Worm (Caenorhabditis elegans): ENCODE measurements around the gene rga-1.

DNA sequence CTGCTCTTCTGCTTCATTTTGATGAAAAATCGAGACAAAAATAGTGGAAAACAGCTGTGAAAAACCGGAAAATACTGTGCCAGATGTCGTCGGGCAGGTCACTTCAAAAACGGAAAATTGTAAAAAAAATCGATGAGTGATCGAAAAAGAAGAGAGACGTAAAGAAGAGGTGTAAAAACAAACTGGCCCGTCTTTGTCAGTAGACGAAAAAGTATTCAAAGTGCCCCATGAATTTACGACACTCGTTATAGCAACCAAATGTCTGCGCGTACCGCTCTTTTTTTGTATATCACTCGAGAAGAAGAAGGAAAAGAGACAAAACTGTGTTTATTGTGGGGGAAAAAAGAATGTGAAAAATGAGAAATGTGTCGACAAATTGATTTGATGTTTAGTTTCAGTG, 20.5 kb downstream of the rga-1 start, which contains the start of gene twk-5:
- TF ChIP-seq ama-1 (optimal IDR thresholded peaks at IDR 0.05) (no peak), ceh-13 (GFP tag; optimal IDR thresholded peaks at IDR 0.05) (no peak), ets-7 (tag; optimal IDR thresholded peaks at IDR 0.05) (no peak), flt-1 (GFP tag; IDR thresholded peaks at IDR 0.05) (no peak), hmbx-1 (tag; optimal IDR thresholded peaks at IDR 0.05) (no peak), ceh-36 (tag; optimal IDR thresholded peaks at IDR 0.05) (no peak), F13C5.2 (tag; optimal IDR thresholded peaks at IDR 0.05) (no peak), aly-1 (tag; optimal IDR thresholded peaks at IDR 0.05) (no peak), scrt-1 (GFP tag; IDR thresholded peaks at IDR 0.05) (no peak), pes-1 (GFP tag; IDR thresholded peaks at IDR 0.05) (no peak), tra-4 (tag; optimal IDR thresholded peaks at IDR 0.05) (no peak), tbx-37 (GFP tag; conservative IDR thresholded peaks at IDR 0.05) (no peak), hmg-4 (GFP tag; optimal IDR thresholded peaks at IDR 0.05) (no peak), B0310.2 (tag; optimal IDR thresholded peaks at IDR 0.05) (no peak)

Data from whole organism, early embryonic.